Fruit fly (Drosophila melanogaster): ENCODE measurements around the gene PGRP-LC.

- TF ChIP-seq usp (GFP tag; optimal IDR thresholded peaks at IDR 0.05) (no peak), psq (optimal IDR thresholded peaks at IDR 0.05) (no peak), Dll (optimal IDR thresholded peaks at IDR 0.05) (no peak), pan (optimal IDR thresholded peaks at IDR 0.05) (no peak)
Measured at dm6 chr3L:9376573-9376972, 38.0 kb downstream of the PGRP-LC start.

Measured in whole organism.